Fruit fly (Drosophila melanogaster) whole organism, wandering third instar larva: Measurements from ENCODE around the gene Cyp4d8.

Source experiments
- Abd-B ChIP-seq: fragments of >200 bp; optimal IDR thresholded peaks from 2 replicates; lab custom pipeline; 2017; ENCODE audit warnings: missing biosample characterization, missing genetic modification characterization
- Dif ChIP-seq: fragments of 200-275, 200-300 bp; sonication (Bioruptor generic); optimal IDR thresholded peaks from 2 replicates; lab custom pipeline; 2018; ENCODE audit warnings: missing biosample characterization, missing genetic modification characterization; ENCODE audit not compliant: partially characterized antibody
- HLH106 ChIP-seq: fragments of 200-800 bp; optimal IDR thresholded peaks from 3 replicates; lab custom pipeline; 2019; ENCODE audit warnings: missing biosample characterization, mild to moderate bottlenecking, missing genetic modification characterization, moderate library complexity
- Hnf4 ChIP-seq: fragments of 200-800 bp; sonication (Bioruptor generic); optimal IDR thresholded peaks from 2 replicates; lab custom pipeline; 2016; ENCODE audit warnings: missing biosample characterization, mild to moderate bottlenecking, missing genetic modification characterization
- OdsH ChIP-seq: fragments of 200-800 bp; sonication (Bioruptor generic); optimal IDR thresholded peaks from 2 replicates; lab custom pipeline; 2016; ENCODE audit warnings: missing biosample characterization, mild to moderate bottlenecking, missing genetic modification characterization
- h ChIP-seq: fragments of 200-800 bp; sonication (Bioruptor generic); optimal IDR thresholded peaks from 3 replicates; lab custom pipeline; 2016; ENCODE audit warnings: missing biosample characterization, mild to moderate bottlenecking, missing genetic modification characterization

DNA sequence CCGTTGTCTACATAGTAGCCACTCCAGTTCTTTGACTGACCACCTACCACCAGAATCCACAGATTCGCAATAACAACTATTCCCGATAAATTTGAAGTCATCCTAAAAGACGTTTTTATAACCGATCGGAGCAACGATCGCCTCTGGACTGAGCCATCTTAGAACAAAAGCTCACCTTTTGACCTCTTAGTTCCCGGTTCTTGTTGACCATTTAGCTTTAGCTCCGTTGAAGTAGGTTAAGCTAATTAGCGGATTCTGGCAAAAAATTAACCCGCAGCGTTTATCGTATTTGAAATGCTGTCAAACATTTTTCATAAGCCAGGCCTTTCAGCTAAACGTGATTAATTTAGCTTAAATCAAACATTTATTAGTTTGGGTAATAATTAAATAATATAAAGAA is 45.1 kb upstream of the Cyp4d8 start, which contains the start of gene CG32374:
- TF ChIP-seq HLH106 (no peak), Hnf4 (no peak), OdsH (GFP tag; lab: Kevin White, UChicago) (no peak), Abd-B (GFP tag; lab: Kevin White, UChicago) (no peak), h (no peak), Dif (no peak)
